Fruit fly (Drosophila melanogaster) whole organism, pupa: ENCODE measurements around the gene isoQC.
A peak's percentile ranks its signal among the peaks of the same experiment; 100 is the strongest.

Experiments
- CG10348 ChIP-seq: fragments of 200-800 bp; sonication (Bioruptor generic); IDR thresholded peaks from 2 replicates; pipeline ENCODE4 v1.3.6; 2022; ENCODE audit warnings: missing biosample characterization, missing genetic modification characterization
- CG12605 ChIP-seq: fragments of 200-800 bp; sonication (Bioruptor generic); IDR thresholded peaks from 2 replicates; pipeline ENCODE4 v1.3.6; 2022; ENCODE audit warnings: missing biosample characterization, missing genetic modification characterization
- CG13204 ChIP-seq: fragments of 200-800 bp; sonication (Bioruptor generic); optimal IDR thresholded peaks from 2 replicates; lab custom pipeline; 2018; ENCODE audit warnings: missing biosample characterization, mild to moderate bottlenecking, missing genetic modification characterization, moderate library complexity
- CG14655 ChIP-seq: fragments of 200-800 bp; sonication (Bioruptor generic); optimal IDR thresholded peaks from 3 replicates; lab custom pipeline; 2017; ENCODE audit warnings: mild to moderate bottlenecking, missing biosample characterization, missing genetic modification reagents, missing genetic modification characterization
- CG15710 ChIP-seq: fragments of 200-800 bp; sonication (Bioruptor generic); optimal IDR thresholded peaks from 2 replicates; lab custom pipeline; 2018; ENCODE audit warnings: missing biosample characterization, mild to moderate bottlenecking, missing genetic modification characterization, moderate library complexity
- CG17806 ChIP-seq: fragments of 200-800 bp; sonication (Bioruptor generic); optimal IDR thresholded peaks from 2 replicates; lab custom pipeline; 2018; ENCODE audit warnings: missing biosample characterization, mild to moderate bottlenecking, missing genetic modification characterization, moderate library complexity
- CG32121 ChIP-seq: fragments of 200-800 bp; sonication (Bioruptor generic); IDR thresholded peaks from 2 replicates; pipeline ENCODE4 v1.3.6; 2022; ENCODE audit warnings: missing biosample characterization, missing genetic modification characterization
- CG34367 ChIP-seq: fragments of 200-800 bp; sonication (Bioruptor generic); optimal IDR thresholded peaks from 2 replicates; lab custom pipeline; 2018; ENCODE audit warnings: missing biosample characterization, mild to moderate bottlenecking, missing genetic modification characterization
- CG4496 ChIP-seq: fragments of 200-800 bp; sonication (Bioruptor generic); IDR thresholded peaks from 3 replicates; pipeline ENCODE4 v1.3.6; 2022; ENCODE audit warnings: missing biosample characterization, missing genetic modification characterization
- CG8159 ChIP-seq: fragments of 200-800 bp; sonication (Bioruptor generic); optimal IDR thresholded peaks from 3 replicates; lab custom pipeline; 2018; ENCODE audit warnings: missing biosample characterization, mild to moderate bottlenecking, missing genetic modification characterization, moderate library complexity
- CG8301 ChIP-seq: fragments of 200-800 bp; sonication (Bioruptor generic); optimal IDR thresholded peaks from 2 replicates; lab custom pipeline; 2018; ENCODE audit warnings: missing biosample characterization, mild to moderate bottlenecking, missing genetic modification characterization
- CG9948 ChIP-seq: fragments of 200-800 bp; sonication (Bioruptor generic); optimal IDR thresholded peaks from 2 replicates; lab custom pipeline; 2018; ENCODE audit warnings: missing biosample characterization, mild to moderate bottlenecking, missing genetic modification characterization, moderate library complexity
- D1 ChIP-seq: fragments of 200-800 bp; sonication (Bioruptor generic); optimal IDR thresholded peaks from 2 replicates; lab custom pipeline; 2018; ENCODE audit warnings: missing biosample characterization, mild to moderate bottlenecking, missing genetic modification characterization, moderate library complexity
- EcR ChIP-seq: fragments of 200-800 bp; sonication (Bioruptor generic); optimal IDR thresholded peaks from 3 replicates; lab custom pipeline; 2019; ENCODE audit warnings: missing biosample characterization, missing genetic modification characterization, mild to moderate bottlenecking, moderate library complexity, missing genetic modification reagents
- Ets98B ChIP-seq: fragments of 200-800 bp; sonication (Bioruptor generic); IDR thresholded peaks from 2 replicates; pipeline ENCODE4 v1.3.6; 2022; ENCODE audit warnings: missing biosample characterization, missing genetic modification characterization
- Pif1A ChIP-seq: fragments of 200-800 bp; sonication (Bioruptor generic); optimal IDR thresholded peaks from 3 replicates; lab custom pipeline; 2016; ENCODE audit warnings: missing biosample characterization, missing genetic modification characterization
- Pif1B ChIP-seq: fragments of 200-800 bp; sonication (Bioruptor generic); optimal IDR thresholded peaks from 3 replicates; lab custom pipeline; 2016; ENCODE audit warnings: missing biosample characterization, missing genetic modification characterization
- Snoo ChIP-seq: fragments of 200-800 bp; sonication (Bioruptor generic); optimal IDR thresholded peaks from 3 replicates; lab custom pipeline; 2017; ENCODE audit warnings: missing biosample characterization, mild to moderate bottlenecking, missing genetic modification characterization, inconsistent platforms
- fd96Ca ChIP-seq: fragments of 200-800 bp; sonication (Bioruptor generic); IDR thresholded peaks from 3 replicates; pipeline ENCODE4 v1.3.6; 2022; ENCODE audit warnings: missing biosample characterization, missing genetic modification characterization
- gl ChIP-seq: fragments of 200-800 bp; sonication (Bioruptor generic); optimal IDR thresholded peaks from 2 replicates; lab custom pipeline; 2018; ENCODE audit warnings: missing biosample characterization, mild to moderate bottlenecking, missing genetic modification characterization
- rn ChIP-seq: fragments of 200-800 bp; sonication (Bioruptor generic); IDR thresholded peaks from 2 replicates; pipeline ENCODE4 v1.3.6; 2022; ENCODE audit warnings: missing biosample characterization, missing genetic modification characterization

isoQC gene

DNA sequence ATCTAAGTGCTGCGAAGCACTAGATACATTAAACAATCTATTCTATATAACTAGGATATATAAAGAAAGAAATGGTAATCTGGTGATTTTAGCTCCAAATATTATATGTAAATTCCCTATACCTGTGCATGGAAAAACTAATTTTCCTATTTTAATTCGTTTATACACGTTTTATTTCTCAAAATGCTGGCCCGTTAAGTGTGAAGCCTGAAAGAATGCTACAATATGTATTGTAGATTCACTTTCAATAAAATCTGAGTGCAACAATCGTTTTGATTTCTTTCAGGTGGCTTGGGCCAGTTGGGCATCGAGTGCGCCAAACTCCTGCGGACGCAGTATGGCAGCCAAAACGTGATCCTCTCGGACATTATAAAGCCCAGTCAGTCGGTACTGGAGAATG, 6.8 kb upstream of the isoQC start:
- TF ChIP-seq gl (tag; lab: Kevin White, UChicago) (no peak), CG15710 (tag; lab: Kevin White, UChicago) (no peak), CG12605 (no peak), fd96Ca (GFP tag; lab: Robert Waterston, UW) (no peak), CG14655 (GFP tag; lab: Kevin White, UChicago) (no peak), CG13204 (GFP tag; lab: Kevin White, UChicago) (no peak), CG34367 (tag; lab: Kevin White, UChicago) (no peak), CG17806 (no peak), CG8159 (tag; lab: Kevin White, UChicago) (no peak), Pif1B (GFP tag; lab: Kevin White, UChicago) (no peak), EcR (no peak), CG4496 (no peak), CG32121 (GFP tag; lab: Robert Waterston, UW) (no peak), CG9948 (tag; lab: Kevin White, UChicago) (no peak), CG10348 (GFP tag; lab: Robert Waterston, UW) (no peak), CG8301 (tag; lab: Kevin White, UChicago) (no peak), Pif1A (GFP tag; lab: Kevin White, UChicago) (no peak)

DNA sequence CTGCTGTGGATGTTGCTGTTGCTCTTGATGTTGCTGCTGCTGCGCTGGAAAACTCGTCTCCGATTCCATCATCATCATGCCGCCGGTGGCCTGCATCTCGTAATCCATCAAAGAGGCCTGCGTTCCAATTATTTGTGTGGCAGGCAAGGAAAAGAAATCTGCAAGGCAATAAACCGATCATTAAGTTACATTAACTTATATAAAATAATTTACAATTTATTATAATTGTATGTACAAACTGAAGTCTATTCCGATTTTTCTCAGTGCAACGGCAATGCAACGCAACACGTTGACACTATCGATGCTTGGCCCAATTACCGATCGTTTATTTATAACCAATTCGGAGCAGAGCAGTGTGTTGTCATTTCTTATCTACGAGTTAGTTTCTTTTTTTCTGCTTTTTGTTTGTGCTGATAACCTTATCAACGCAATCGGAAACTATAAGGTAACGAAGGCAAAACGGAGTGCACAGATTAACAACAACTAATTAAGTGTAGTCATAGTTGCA, 3.2 kb upstream of the isoQC start:
- TF ChIP-seq rn (GFP tag; lab: Robert Waterston, UW): 0 out of 2 replicates have a peak, but pooled peaks have one; percentile 24
- peak; percentile 82 for TF ChIP-seq Ets98B (GFP tag; lab: Robert Waterston, UW)
- peak; percentile 47 for TF ChIP-seq CG14655 (GFP tag; lab: Kevin White, UChicago)
- peak; percentile 73 for TF ChIP-seq CG12605
- peak; percentile 9 for TF ChIP-seq Snoo (tag; lab: Kevin White, UChicago)
- TF ChIP-seq fd96Ca (GFP tag; lab: Robert Waterston, UW): peak; percentile 80
- TF ChIP-seq Pif1B (GFP tag; lab: Kevin White, UChicago): no peak
- peak; percentile 11 for TF ChIP-seq CG34367 (tag; lab: Kevin White, UChicago)
- TF ChIP-seq CG4496: peak; percentile 84
- TF ChIP-seq CG8159 (tag; lab: Kevin White, UChicago): no peak
- no peak for TF ChIP-seq EcR
- peak; percentile 47 for TF ChIP-seq CG8301 (tag; lab: Kevin White, UChicago)
- TF ChIP-seq CG32121 (GFP tag; lab: Robert Waterston, UW): peak; percentile 55; the same call in 1 of the 2 replicates

DNA sequence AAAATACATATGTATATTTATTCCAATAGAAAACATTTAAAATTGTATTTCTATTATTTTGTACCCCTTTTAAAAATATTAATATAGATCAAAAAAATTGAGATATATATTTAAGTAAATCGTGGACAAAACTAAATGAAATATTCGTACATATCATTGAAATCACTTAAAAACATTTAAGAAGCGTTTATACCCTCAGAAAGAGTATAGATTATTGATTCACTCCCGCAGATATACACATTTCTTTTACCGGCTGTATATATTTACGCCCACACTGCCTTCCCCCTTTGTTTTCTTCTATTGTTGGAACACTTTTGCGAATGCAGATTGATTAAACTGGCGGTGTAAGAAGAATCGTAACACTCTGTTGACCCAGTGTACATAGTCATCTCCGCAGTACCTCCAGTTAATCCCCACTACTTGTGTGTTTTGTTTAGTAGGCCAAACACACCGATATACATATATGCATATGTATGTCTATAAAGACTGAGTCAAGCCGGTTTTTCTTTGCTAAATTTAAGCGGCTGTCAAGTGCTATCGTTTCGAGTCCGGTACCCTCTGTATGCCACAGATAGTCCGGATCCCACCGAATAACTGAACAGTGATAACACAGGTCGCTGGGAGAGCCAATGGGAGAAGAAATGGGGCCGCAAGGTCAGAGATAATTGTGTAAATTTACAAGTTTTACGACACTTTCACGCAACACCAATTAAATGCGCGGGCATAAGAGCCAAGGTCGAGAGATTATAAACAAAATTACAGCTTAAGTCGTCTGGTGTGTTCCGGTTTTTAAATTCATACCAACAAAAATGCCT, 2.6 kb upstream of the isoQC start:
- no peak for TF ChIP-seq rn (GFP tag; lab: Robert Waterston, UW)
- TF ChIP-seq CG4496: peak; percentile 41; the same call in 2 of the 3 replicates
- peak; percentile 69 for TF ChIP-seq EcR
- 0 out of 2 replicates have a peak, but pooled peaks have one; percentile 11 for TF ChIP-seq CG12605
- peak; percentile 40 for TF ChIP-seq Pif1B (GFP tag; lab: Kevin White, UChicago)
- no peak for TF ChIP-seq CG8301 (tag; lab: Kevin White, UChicago)
- TF ChIP-seq CG17806: peak; percentile 26
- peak; percentile 37 for TF ChIP-seq CG9948 (tag; lab: Kevin White, UChicago)
- peak; percentile 49 for TF ChIP-seq D1 (tag; lab: Kevin White, UChicago)
- peak; percentile 9 for TF ChIP-seq gl (tag; lab: Kevin White, UChicago)
- no peak for TF ChIP-seq CG34367 (tag; lab: Kevin White, UChicago)
- peak; percentile 61 for TF ChIP-seq CG8159 (tag; lab: Kevin White, UChicago)
- TF ChIP-seq Pif1A (GFP tag; lab: Kevin White, UChicago): peak; percentile 31
- no peak for TF ChIP-seq Snoo (tag; lab: Kevin White, UChicago)
- TF ChIP-seq fd96Ca (GFP tag; lab: Robert Waterston, UW): no peak
- TF ChIP-seq CG13204 (GFP tag; lab: Kevin White, UChicago): no peak
- peak; percentile 9 for TF ChIP-seq CG14655 (GFP tag; lab: Kevin White, UChicago)
- TF ChIP-seq Ets98B (GFP tag; lab: Robert Waterston, UW): no peak
- TF ChIP-seq CG32121 (GFP tag; lab: Robert Waterston, UW): no peak
- no peak for TF ChIP-seq CG10348 (GFP tag; lab: Robert Waterston, UW)
- TF ChIP-seq CG15710 (tag; lab: Kevin White, UChicago): peak; percentile 51

DNA sequence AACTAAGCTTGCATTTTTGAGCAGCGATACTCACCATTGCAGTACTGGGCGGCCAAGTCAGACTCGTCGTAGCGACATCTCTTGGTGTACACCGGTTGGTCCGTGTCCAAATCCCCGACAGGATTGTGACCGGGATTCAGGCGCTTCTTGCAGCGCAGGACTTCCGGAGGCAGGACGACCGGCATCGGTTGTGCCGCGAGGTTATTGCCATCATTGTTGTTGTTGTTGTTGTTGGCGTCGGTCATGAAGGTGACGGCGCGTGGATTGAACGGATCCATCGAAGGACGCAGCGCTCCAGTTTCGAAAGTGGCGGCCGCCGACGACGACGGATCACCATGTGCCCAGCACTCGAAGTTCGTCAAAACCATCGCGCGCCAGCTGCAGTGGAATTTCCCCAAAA, 1.7 kb upstream of the isoQC start:
- TF ChIP-seq EcR (peak; percentile 33), Pif1B (GFP tag; lab: Kevin White, UChicago) (no peak)

DNA sequence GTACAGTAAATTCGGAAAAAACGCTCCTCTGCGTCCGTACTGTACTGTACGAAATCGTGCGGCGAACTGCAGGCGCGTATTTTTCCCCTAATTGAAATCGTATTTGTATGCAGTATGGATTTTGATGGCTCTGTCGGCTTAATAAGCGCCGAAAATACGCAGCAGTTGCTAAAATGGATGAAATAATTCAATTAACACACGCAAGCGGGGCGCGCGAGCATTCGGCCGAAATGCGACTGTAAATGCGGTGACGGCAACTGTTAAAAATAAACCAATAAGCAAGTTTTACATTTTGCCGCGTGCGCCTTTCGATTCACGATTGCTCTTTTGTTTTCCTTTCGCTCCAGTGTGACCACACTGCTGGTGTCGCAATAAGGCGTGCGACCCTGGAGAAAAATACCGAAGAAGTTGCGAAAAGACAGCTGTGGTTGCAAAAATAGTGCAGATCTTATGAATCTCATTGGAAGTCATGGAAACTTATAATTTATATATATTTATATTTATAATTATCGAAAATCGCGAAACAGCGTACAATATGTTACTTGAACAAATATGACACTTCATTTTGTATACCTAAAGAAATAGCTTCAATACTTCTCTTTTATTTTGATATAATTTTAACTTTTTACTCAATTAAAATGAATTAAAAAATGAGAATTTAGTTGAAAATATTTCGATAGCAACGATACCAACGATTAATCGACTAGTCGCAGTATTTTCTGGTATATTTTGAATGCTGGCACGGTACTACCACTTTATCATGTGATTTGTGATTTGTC, 1.1 kb upstream of the isoQC start, which contains the start of the genes CG32428 and CG5969:
Gene CG32428, minus strand, starts transcription at position 703 of the 779 bp plus-strand sequence.
Gene CG5969, plus strand, starts transcription at position 763 of the 779 bp plus-strand sequence.
- TF ChIP-seq CG17806 (peak; percentile 72), Pif1A (GFP tag; lab: Kevin White, UChicago) (peak; percentile 52), CG8301 (tag; lab: Kevin White, UChicago) (peak; percentile 65), EcR (no peak), Pif1B (GFP tag; lab: Kevin White, UChicago) (peak; percentile 51), CG4496 (peak; percentile 88), Ets98B (GFP tag; lab: Robert Waterston, UW) (peak; percentile 67), fd96Ca (GFP tag; lab: Robert Waterston, UW) (peak; percentile 57; the same call in 2 of the 3 replicates), CG10348 (GFP tag; lab: Robert Waterston, UW) (no peak), Snoo (tag; lab: Kevin White, UChicago) (peak; percentile 72), CG12605 (peak; percentile 64), D1 (tag; lab: Kevin White, UChicago) (peak; percentile 18), CG9948 (tag; lab: Kevin White, UChicago) (peak; percentile 74), rn (GFP tag; lab: Robert Waterston, UW) (peak; percentile 61), gl (tag; lab: Kevin White, UChicago) (no peak), CG14655 (GFP tag; lab: Kevin White, UChicago) (peak; percentile 77), CG15710 (tag; lab: Kevin White, UChicago) (peak; percentile 82), CG8159 (tag; lab: Kevin White, UChicago) (peak; percentile 81), CG13204 (GFP tag; lab: Kevin White, UChicago) (no peak), CG32121 (GFP tag; lab: Robert Waterston, UW) (peak; percentile 80), CG34367 (tag; lab: Kevin White, UChicago) (peak; percentile 71)
- TF ChIP-seq, all 21 proteins: peak for 17
